Fruit fly (Drosophila melanogaster): ENCODE results near the gene CG32213.

The CG32213 gene

DNA sequence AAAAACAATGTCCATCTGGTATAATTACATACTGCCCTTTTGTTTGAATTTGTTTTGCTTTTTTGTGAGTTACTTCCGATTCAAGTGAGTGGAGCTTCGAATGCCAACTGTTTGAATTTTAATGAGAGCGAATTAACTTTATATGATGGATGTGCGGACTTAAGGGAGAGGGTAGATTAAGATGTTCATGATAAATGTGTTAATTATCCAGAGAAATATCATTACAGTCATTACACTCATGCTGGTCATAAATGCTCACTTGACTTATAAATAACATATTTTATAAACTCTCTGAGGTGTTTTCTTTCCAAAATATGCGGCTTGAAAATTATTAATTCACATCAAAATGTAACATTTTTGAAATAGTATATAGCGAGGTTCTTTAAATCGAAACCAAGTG is 22.0 kb downstream of the CG32213 start, which contains the start of gene CG9449:
Gene CG9449 (minus strand): TSS at position 101 of the 400 bp plus-strand sequence.
- no peak for TF ChIP-seq noc (tag; optimal IDR thresholded peaks at IDR 0.05)

DNA sequence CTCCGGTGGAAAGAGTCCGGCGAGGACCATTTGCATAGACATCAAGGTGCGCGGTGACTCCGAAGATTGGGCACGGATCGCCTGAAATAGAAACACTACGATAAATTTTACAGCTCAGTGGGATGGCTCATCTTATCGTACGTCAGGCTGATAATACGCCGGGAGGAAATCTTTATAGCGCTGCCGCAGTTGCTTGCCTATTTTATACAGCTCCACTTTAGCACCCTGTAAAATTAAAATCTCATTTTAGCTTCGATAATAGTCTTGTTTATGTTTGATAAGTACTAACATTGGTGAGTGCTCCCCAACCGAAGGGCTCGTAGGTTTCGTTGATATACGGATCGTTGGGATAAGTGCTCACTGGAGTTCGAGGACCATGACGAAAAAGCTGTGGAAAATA is 23.7 kb downstream of the CG32213 start:
- no peak for TF ChIP-seq noc (tag; optimal IDR thresholded peaks at IDR 0.05)

DNA sequence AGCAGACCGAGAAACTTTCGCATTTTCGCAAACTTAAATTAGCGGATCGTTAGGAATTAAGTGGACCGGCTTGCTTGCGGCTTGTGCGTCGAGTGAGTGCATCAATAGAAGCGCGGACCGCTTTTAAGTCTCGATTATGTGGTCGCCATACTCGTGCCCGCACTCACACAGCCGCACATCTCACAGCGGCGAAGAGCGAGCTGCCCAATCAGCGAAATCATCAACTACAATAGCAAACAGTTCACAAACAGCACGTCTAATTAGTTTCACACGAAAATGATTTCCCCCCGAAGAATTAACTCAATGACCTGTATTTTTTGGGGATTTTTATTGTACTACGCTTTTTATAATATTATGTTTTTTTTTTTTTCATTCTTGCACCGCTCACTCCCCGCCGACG is 25.1 kb downstream of the CG32213 start, which contains the start of gene CG9451:
Gene CG9451 (minus strand): TSS at position 101 of the 400 bp plus-strand sequence.
- peak; percentile 20 for TF ChIP-seq noc (tag; optimal IDR thresholded peaks at IDR 0.05)

DNA sequence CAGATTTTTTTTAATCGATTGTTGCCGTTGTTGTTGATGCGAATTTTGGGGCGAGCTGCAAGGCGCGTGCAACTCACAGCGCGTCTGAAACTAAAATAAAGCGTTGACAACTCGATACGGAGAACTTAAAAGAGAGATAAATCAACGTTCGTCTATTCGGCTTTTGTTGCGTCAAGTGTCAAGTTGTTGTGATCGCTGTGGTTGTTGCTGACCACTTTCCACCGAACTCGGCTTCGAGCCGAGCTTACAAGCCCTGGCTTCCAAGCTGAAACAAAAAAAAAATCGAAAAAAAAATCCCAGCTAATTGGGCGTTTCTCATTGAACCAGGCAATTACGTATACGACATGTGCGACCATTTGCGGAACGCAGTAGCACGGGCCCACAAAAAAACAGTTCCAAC is 28.1 kb downstream of the CG32213 start, which contains the start of gene CG9452:
Gene CG9452 (minus strand): TSS at position 101 of the 400 bp plus-strand sequence.
- no peak for TF ChIP-seq noc (tag; optimal IDR thresholded peaks at IDR 0.05)

DNA sequence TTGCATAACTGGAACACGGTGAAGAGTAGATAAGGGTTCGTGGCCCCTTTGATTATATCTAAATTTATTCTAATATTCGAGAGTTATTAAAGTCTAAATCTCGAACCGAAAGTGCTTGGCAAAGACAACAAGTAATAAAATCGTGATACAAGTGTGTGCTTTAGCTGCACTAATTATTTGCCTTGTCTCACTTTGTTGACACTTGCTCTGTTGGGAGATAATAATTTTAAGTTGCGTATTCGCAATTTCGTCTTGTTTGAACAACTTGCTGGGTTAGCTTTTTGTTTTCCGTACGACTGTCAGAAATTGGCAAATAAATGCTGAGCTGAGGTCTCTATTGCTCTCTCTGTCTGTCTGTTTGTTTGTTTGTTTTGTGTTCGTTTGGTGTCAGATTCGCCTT is 29.1 kb downstream of the CG32213 start:
- peak; percentile 71 for TF ChIP-seq noc (tag; optimal IDR thresholded peaks at IDR 0.05)

DNA sequence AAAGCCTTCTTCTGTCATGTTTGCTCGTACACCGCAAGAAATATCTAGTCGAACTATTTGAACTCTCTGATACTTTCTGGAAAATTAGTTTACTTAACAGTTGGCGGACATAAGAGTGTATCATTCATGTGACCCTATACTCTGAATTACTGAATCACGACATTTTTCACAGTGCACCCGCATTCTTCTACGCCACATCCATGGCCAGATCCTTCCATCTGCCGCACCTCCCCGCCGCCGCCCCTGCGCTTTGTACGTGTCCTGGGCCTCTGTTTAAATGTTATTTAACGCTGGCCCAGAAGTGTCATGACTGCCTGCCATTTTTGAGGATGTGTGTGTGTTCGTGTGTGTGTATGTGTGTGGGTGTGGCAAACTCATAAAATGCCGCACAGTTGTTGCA is 37.0 kb downstream of the CG32213 start:
- no peak for TF ChIP-seq noc (tag; optimal IDR thresholded peaks at IDR 0.05)

DNA sequence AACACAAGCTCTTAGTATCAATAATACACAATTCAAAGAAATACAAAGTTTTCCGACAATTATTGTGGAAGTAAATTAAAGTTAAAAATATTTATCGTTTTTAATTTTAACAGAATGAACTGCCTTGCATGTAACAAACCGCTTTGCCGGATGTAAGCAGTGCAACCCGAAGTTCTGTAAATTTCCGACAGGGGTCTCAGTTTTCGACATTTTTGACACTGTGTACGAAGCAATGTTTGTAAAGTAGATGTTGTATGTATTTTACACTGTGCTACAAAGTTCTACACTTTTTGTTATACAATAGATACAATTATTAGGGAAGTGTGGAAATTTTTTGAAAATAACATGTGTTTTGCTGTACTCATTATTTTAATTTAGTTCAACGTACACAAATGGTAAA is 40.9 kb downstream of the CG32213 start:
- no peak for TF ChIP-seq noc (tag; optimal IDR thresholded peaks at IDR 0.05)

DNA sequence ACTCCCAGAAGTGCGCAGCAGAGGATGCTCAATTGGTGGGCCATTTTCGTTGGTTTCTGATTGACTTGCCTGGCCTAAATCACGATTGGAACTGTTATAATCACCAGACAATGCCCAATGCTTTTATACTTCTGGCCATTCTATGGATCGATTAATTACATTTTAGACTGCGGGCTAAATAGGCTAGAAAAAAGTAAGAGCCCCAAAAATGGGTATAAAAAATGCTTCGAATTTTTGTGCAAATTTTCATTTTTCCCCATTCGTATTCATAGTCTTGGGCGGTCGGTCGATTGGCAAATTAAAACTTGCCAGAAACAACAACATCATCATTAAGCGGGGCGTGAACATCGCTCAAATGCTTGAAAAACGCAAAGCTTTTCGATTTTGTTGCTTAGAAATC is 42.6 kb downstream of the CG32213 start, which contains the start of gene Cpr76Ba:
Gene Cpr76Ba (minus strand): TSS at position 101 of the 400 bp plus-strand sequence.
- no peak for TF ChIP-seq noc (tag; optimal IDR thresholded peaks at IDR 0.05)

DNA sequence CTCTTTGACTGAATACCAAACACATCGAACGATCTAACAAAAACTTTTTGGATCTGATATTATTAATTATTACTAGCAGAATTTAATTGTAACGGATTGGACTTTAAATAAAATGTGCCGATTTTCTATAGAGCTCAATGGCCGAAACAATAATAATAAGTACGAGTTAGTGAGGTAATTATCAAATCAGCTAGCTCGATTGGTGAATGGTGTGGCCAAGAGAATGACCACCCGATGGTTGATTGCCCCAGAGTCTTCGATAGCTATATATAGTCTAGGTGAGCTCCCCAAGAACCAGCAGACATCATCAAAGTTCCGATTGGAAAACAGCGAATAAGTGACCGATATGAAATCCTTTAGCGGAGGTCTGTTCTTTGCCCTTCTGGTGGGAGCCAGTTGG is 43.7 kb downstream of the CG32213 start, which contains the start of gene Cpr76Bb:
Gene Cpr76Bb (plus strand): TSS at position 301 of the 400 bp plus-strand sequence.
- no peak for TF ChIP-seq noc (tag; optimal IDR thresholded peaks at IDR 0.05)

DNA sequence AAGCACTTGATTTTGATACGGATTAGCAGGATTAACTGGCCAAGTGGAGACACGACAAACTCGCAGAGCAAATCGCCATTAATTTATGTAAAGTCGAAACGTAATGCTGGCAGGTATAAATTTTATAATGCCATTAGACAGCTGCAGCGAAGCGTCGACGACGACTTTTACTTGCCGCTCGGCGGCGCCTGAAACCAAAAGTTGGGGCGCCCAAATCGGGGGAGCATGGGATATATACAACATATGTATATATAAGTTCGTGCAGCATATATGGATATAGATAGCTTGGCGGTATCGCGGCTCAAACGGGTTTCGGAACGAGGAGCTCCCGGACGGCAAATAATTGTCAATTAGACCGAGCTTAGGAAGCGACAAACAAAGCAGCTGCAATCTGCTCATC is 45.0 kb downstream of the CG32213 start, which contains the start of gene Cpr76Bc:
Gene Cpr76Bc (plus strand): TSS at position 301 of the 400 bp plus-strand sequence.
- no peak for TF ChIP-seq noc (tag; optimal IDR thresholded peaks at IDR 0.05)

DNA sequence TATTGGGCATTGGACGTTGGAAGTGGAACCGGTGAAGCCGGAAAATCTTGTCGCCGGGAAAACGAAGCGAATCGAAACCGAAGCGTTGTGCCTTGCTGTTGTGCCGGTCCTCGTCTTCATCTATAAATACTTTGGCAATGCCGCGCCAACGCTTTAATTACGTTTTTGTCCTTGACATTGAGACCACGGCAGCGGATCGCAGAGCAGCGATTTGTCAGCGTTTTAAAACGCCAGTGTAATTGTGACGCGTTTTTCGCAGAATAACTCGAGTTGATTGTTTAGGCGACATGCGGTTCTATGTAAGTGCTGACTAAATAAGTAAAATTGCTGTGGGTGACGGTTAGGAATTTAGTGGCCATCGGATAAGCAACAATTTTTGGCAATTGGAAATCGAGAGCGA is 45.5 kb downstream of the CG32213 start:
- TF ChIP-seq noc (tag; optimal IDR thresholded peaks at IDR 0.05) = no peak

DNA sequence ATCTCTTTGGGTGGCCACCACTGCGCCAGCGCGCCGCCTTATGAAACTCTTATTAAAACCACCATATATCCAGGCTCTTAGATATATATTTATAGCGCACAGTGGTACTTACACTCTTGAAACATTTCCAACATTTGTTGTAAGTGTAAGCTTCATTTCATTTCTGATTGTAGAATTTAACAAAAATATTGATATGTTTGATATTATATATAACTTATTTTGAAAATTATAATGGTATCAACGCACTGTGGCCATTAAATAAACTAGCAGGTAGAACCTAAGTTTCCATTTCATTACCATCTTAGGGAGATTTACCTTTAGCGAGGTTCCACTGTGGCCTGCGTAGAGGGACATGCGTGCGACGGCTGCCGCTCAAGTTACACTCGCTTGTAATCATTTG is 49.1 kb downstream of the CG32213 start:
- TF ChIP-seq noc (tag; optimal IDR thresholded peaks at IDR 0.05) = no peak

DNA sequence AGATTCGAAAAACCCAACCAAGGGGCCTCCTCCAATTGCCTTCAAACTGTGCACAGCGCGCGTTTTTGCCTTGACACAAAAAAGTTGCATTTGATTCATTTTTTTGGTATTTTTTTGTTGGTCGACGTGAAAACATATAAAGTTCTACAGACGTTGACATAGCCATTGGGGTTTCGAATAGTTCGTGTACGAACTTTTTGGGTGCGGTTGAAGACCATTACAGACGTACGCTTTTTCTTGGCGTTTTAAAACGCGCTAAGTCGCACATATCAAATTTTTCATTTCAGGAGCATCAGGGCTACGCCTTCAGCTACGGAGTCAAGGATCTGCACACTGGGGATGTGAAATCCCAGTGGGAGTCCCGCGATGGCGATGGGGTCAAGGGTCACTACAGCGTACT is 50.1 kb downstream of the CG32213 start:
- no peak for TF ChIP-seq noc (tag; optimal IDR thresholded peaks at IDR 0.05)

Measured in whole organism, larva.